Worm (Caenorhabditis elegans) whole organism, L1 larva: ENCODE results near the gene eol-1.

ENCODE experiments used
- C04F5.9 ChIP-seq: sonication (generic microtip); optimal IDR thresholded peaks from 2 replicates; lab custom pipeline; 2016; ENCODE audit warnings: missing genetic modification characterization, missing compliant biosample characterization
- C16A3.4 ChIP-seq: fragments of 150-350 bp; optimal IDR thresholded peaks from 2 replicates; lab custom pipeline; 2014; ENCODE audit warnings: missing biosample characterization, missing genetic modification characterization
- F16B12.6 ChIP-seq: fragments of 150-350 bp; optimal IDR thresholded peaks from 2 replicates; lab custom pipeline; 2014; ENCODE audit warnings: missing biosample characterization, missing genetic modification characterization
- Y116A8C.19 ChIP-seq: sonication (generic microtip); optimal IDR thresholded peaks from 2 replicates; lab custom pipeline; 2016; ENCODE audit warnings: missing compliant biosample characterization, missing genetic modification characterization, borderline replicate concordance
- aha-1 ChIP-seq: fragments of 150-350 bp; optimal IDR thresholded peaks from 2 replicates; lab custom pipeline; 2014; ENCODE audit warnings: missing biosample characterization, missing genetic modification characterization
- alr-1 ChIP-seq: fragments of 200-800 bp; sonication (Bioruptor generic); optimal IDR thresholded peaks from 2 replicates; lab custom pipeline; 2018; ENCODE audit warnings: borderline replicate concordance, mild to moderate bottlenecking, missing genetic modification characterization, missing compliant biosample characterization
- ceh-8 ChIP-seq: fragments of 200-800 bp; sonication (Bioruptor generic); optimal IDR thresholded peaks from 2 replicates; lab custom pipeline; 2018; ENCODE audit warnings: mild to moderate bottlenecking, missing genetic modification characterization, moderate library complexity, missing compliant biosample characterization
- ceh-82 ChIP-seq, 3 experiments: fragments of 150-350 bp in 1 of 3; sonication (generic microtip) in 2 of 3; optimal IDR thresholded peaks; 2 replicates each; lab custom pipeline; 2014 to 2017; ENCODE audit warnings: missing biosample characterization in 3 of 3, missing genetic modification characterization in 3 of 3
- ceh-88 ChIP-seq: fragments of 200-800 bp; sonication (Bioruptor generic); IDR thresholded peaks from 2 replicates; pipeline ENCODE4 v1.3.6; 2022; ENCODE audit warnings: missing genetic modification characterization, missing compliant biosample characterization
- ceh-90 ChIP-seq: sonication (generic microtip); optimal IDR thresholded peaks from 2 replicates; lab custom pipeline; 2016; ENCODE audit warnings: missing genetic modification characterization, missing compliant biosample characterization
- dpl-1 ChIP-seq, 3 experiments: fragments of 150-350 bp in 2 of 3; sonication (generic microtip) in 1 of 3; optimal IDR thresholded peaks; 2 replicates each; lab custom pipeline; 2014 to 2017; ENCODE audit warnings: missing biosample characterization in 3 of 3, missing genetic modification characterization in 3 of 3, missing genetic modification reagents in 3 of 3
- dsc-1 ChIP-seq: sonication (generic microtip); optimal IDR thresholded peaks from 2 replicates; lab custom pipeline; 2016; ENCODE audit warnings: mild to moderate bottlenecking, missing genetic modification characterization, missing compliant biosample characterization
- efl-1 ChIP-seq, 4 experiments: fragments of 150-350 bp; optimal IDR thresholded peaks in 3 of 4; peaks in 1 of 4; 1 replicate in 1 of 4; 2 replicates in 3 of 4; lab custom pipeline; 2014; ENCODE audit warnings: missing biosample characterization in 2 of 4, missing genetic modification characterization in 2 of 4, missing genetic modification reagents in 2 of 4
- egl-13 ChIP-seq: sonication (generic microtip); optimal IDR thresholded peaks from 2 replicates; lab custom pipeline; 2016; ENCODE audit warnings: missing genotype, missing genetic modification reagents, missing genetic modification characterization, missing compliant biosample characterization
- egl-27 ChIP-seq, 2 experiments: fragments of 150-350 bp in 1 of 2; sonication (generic microtip); optimal IDR thresholded peaks; 3 replicates each; lab custom pipeline; 2017 to 2018; ENCODE audit warnings: missing biosample characterization in 2 of 2, missing genetic modification characterization in 2 of 2, missing genetic modification reagents in 2 of 2
- elt-2 ChIP-seq: sonication (generic microtip); optimal IDR thresholded peaks from 2 replicates; lab custom pipeline; 2016; ENCODE audit warnings: missing genetic modification characterization, mild to moderate bottlenecking, inconsistent platforms, missing compliant biosample characterization, missing genetic modification reagents
- elt-3 ChIP-seq, 6 experiments: fragments of 150-350 bp in 1 of 6; sonication (generic microtip); optimal IDR thresholded peaks; 2 replicates each; lab custom pipeline; 2017 to 2018; ENCODE audit warnings: missing biosample characterization in 6 of 6, missing genetic modification characterization in 6 of 6, inconsistent platforms in 1 of 6
- ets-5 ChIP-seq: fragments of 200-800 bp; sonication (Bioruptor generic); IDR thresholded peaks from 2 replicates; pipeline ENCODE4 v1.3.6; 2022; ENCODE audit warnings: missing genetic modification characterization, missing compliant biosample characterization
- fkh-10 ChIP-seq: sonication (generic microtip); optimal IDR thresholded peaks from 2 replicates; lab custom pipeline; 2017; ENCODE audit warnings: missing biosample characterization, missing genetic modification reagents, missing genetic modification characterization
- fkh-4 ChIP-seq: sonication (generic microtip); optimal IDR thresholded peaks from 2 replicates; lab custom pipeline; 2016; ENCODE audit warnings: missing compliant biosample characterization, missing genetic modification characterization, borderline replicate concordance
- fkh-8 ChIP-seq: sonication (generic microtip); optimal IDR thresholded peaks from 2 replicates; lab custom pipeline; 2016; ENCODE audit warnings: mild to moderate bottlenecking, missing genetic modification characterization, missing compliant biosample characterization
- grh-1 ChIP-seq: fragments of 200-800 bp; sonication (Bioruptor generic); IDR thresholded peaks from 2 replicates; pipeline ENCODE4 v1.3.6; 2022; ENCODE audit warnings: missing genetic modification reagents, missing genetic modification characterization, missing compliant biosample characterization
- irx-1 ChIP-seq: sonication (generic microtip); optimal IDR thresholded peaks from 2 replicates; lab custom pipeline; 2016; ENCODE audit warnings: missing genetic modification characterization, missing compliant biosample characterization
- lin-14 ChIP-seq: fragments of 200-800 bp; sonication (Bioruptor generic); optimal IDR thresholded peaks from 2 replicates; lab custom pipeline; 2018; ENCODE audit warnings: mild to moderate bottlenecking, missing genetic modification characterization, moderate library complexity, missing compliant biosample characterization
- lin-15B ChIP-seq: fragments of 150-350 bp; sonication (generic microtip); optimal IDR thresholded peaks from 3 replicates; lab custom pipeline; 2014; ENCODE audit warnings: missing biosample characterization, missing genetic modification characterization
- lsy-2 ChIP-seq, 2 experiments: fragments of 150-350 bp; optimal IDR thresholded peaks; 2 replicates each; lab custom pipeline; 2014; ENCODE audit warnings: missing biosample characterization in 2 of 2, missing genetic modification characterization in 2 of 2
- mdl-1 ChIP-seq, 2 experiments: fragments of 150-350 bp; optimal IDR thresholded peaks; 2 replicates each; lab custom pipeline; 2014 to 2017; ENCODE audit warnings: missing biosample characterization in 2 of 2, missing genetic modification characterization in 2 of 2, inconsistent platforms in 1 of 2
- mep-1 ChIP-seq: fragments of 150-350 bp; optimal IDR thresholded peaks from 2 replicates; lab custom pipeline; 2014; ENCODE audit warnings: missing biosample characterization, missing genetic modification characterization
- nhr-11 ChIP-seq: fragments of 150-350 bp; optimal IDR thresholded peaks from 2 replicates; lab custom pipeline; 2014; ENCODE audit warnings: missing biosample characterization, missing genetic modification characterization
- nhr-19 ChIP-seq: fragments of 200-800 bp; sonication (Bioruptor generic); conservative IDR thresholded peaks from 2 replicates; pipeline ENCODE4 v1.3.6; 2022; ENCODE audit warnings: missing genetic modification characterization, missing compliant biosample characterization
- nhr-20 ChIP-seq: sonication (generic microtip); optimal IDR thresholded peaks from 2 replicates; lab custom pipeline; 2016; ENCODE audit warnings: mild to moderate bottlenecking, missing genetic modification characterization, missing compliant biosample characterization
- nhr-47 ChIP-seq: sonication (generic microtip); optimal IDR thresholded peaks from 2 replicates; lab custom pipeline; 2016; ENCODE audit warnings: mild to moderate bottlenecking, missing genetic modification characterization, moderate library complexity, missing compliant biosample characterization
- nhr-71 ChIP-seq: sonication (generic microtip); optimal IDR thresholded peaks from 2 replicates; lab custom pipeline; 2016; ENCODE audit warnings: mild to moderate bottlenecking, missing genetic modification characterization, moderate library complexity, missing compliant biosample characterization
- nhr-76 ChIP-seq: sonication (generic microtip); optimal IDR thresholded peaks from 2 replicates; lab custom pipeline; 2017; ENCODE audit warnings: missing biosample characterization, missing genetic modification characterization
- nhr-84 ChIP-seq: sonication (generic microtip); optimal IDR thresholded peaks from 2 replicates; lab custom pipeline; 2017; ENCODE audit warnings: missing biosample characterization, missing genetic modification characterization
- nhr-85 ChIP-seq: sonication (generic microtip); peaks from one replicate; lab custom pipeline; 2016; ENCODE audit warnings: missing genetic modification characterization, inconsistent platforms, missing compliant biosample characterization
- nhr-90 ChIP-seq: sonication (generic microtip); optimal IDR thresholded peaks from 2 replicates; lab custom pipeline; 2016; ENCODE audit warnings: mild to moderate bottlenecking, missing genetic modification characterization, missing compliant biosample characterization; ENCODE audit not compliant: poor library complexity
- rnt-1 ChIP-seq: sonication (generic microtip); optimal IDR thresholded peaks from 2 replicates; lab custom pipeline; 2016; ENCODE audit warnings: mild to moderate bottlenecking, missing genetic modification characterization, moderate library complexity, missing compliant biosample characterization
- snu-23 ChIP-seq: sonication (generic microtip); optimal IDR thresholded peaks from 2 replicates; lab custom pipeline; 2016; ENCODE audit warnings: missing genetic modification characterization, missing compliant biosample characterization
- swsn-7 ChIP-seq: sonication (generic microtip); optimal IDR thresholded peaks from 2 replicates; lab custom pipeline; 2016; ENCODE audit warnings: missing genetic modification characterization, missing compliant biosample characterization
- tlp-1 ChIP-seq: fragments of 150-350 bp; optimal IDR thresholded peaks from 2 replicates; lab custom pipeline; 2014; ENCODE audit warnings: missing biosample characterization, missing genetic modification characterization
- unc-130 ChIP-seq: fragments of 150-350 bp; optimal IDR thresholded peaks from 2 replicates; lab custom pipeline; 2017; ENCODE audit warnings: missing biosample characterization, missing genetic modification characterization, inconsistent platforms
- unc-62 ChIP-seq: fragments of 150-350 bp; optimal IDR thresholded peaks from 2 replicates; lab custom pipeline; 2014; ENCODE audit warnings: missing biosample characterization, missing genetic modification reagents, missing genetic modification characterization
- unc-86 ChIP-seq: sonication (generic microtip); optimal IDR thresholded peaks from 2 replicates; lab custom pipeline; 2016; ENCODE audit warnings: missing genetic modification characterization, missing compliant biosample characterization
- unc-98 ChIP-seq: fragments of 200-800 bp; sonication (Bioruptor generic); IDR thresholded peaks from 2 replicates; pipeline ENCODE4 v1.3.6; 2022; ENCODE audit warnings: missing genetic modification characterization, missing compliant biosample characterization
- ztf-4 ChIP-seq: fragments of 150-350 bp; optimal IDR thresholded peaks from 2 replicates; lab custom pipeline; 2014; ENCODE audit warnings: missing biosample characterization, missing genetic modification characterization

Gene eol-1

ce11 chrV:14005812-14006211, 25.1 kb upstream of the eol-1 start, which contains the start of gene ric-7:
TSS of gene ric-7 (minus strand) at chrV:14005912.
- TF ChIP-seq lin-14 = no peak
- TF ChIP-seq nhr-19 = no peak
- TF ChIP-seq nhr-90 (tag; lab: Kevin White, UChicago) = no peak
- no peak for TF ChIP-seq ets-5 (GFP tag; lab: Robert Waterston, UW)
- TF ChIP-seq mdl-1 (tag; optimal IDR thresholded peaks at IDR 0.05; lab: Kevin White, UChicago) = no peak
- TF ChIP-seq nhr-11 (tag; lab: Kevin White, UChicago) = no peak
- TF ChIP-seq grh-1 (GFP tag; lab: Robert Waterston, UW) = no peak
- TF ChIP-seq tlp-1 (tag; lab: Kevin White, UChicago) = no peak
- no peak for TF ChIP-seq fkh-10 (GFP tag; lab: Kevin White, UChicago)
- TF ChIP-seq elt-2 (tag; lab: Kevin White, UChicago) = no peak
- TF ChIP-seq dpl-1 (GFP tag; optimal IDR thresholded peaks at IDR 0.05; lab: Kevin White, UChicago) = no peak
- TF ChIP-seq swsn-7 = no peak
- no peak for TF ChIP-seq unc-98 (GFP tag; lab: Robert Waterston, UW)
- no peak for TF ChIP-seq lin-15B
- no peak for TF ChIP-seq egl-13
- no peak for TF ChIP-seq unc-62 (GFP tag; lab: Kevin White, UChicago)
- TF ChIP-seq F16B12.6 (tag; lab: Kevin White, UChicago) = no peak
- TF ChIP-seq ceh-82 (tag; optimal IDR thresholded peaks at IDR 0.05; lab: Kevin White, UChicago) = no peak
- no peak for TF ChIP-seq egl-27 (tag; optimal IDR thresholded peaks at IDR 0.05; lab: Kevin White, UChicago)
- TF ChIP-seq efl-1 (optimal IDR thresholded peaks at IDR 0.05; lab: Kevin White, UChicago) = no peak
- no peak for TF ChIP-seq efl-1 (GFP tag; optimal IDR thresholded peaks at IDR 0.05 in 1 of 2; lab: Kevin White, UChicago)

- TF ChIP-seq lin-14 (peak; percentile 36), nhr-47 (tag; lab: Kevin White, UChicago) (peak; percentile 13), fkh-8 (tag; lab: Kevin White, UChicago) (peak; percentile 33), rnt-1 (tag; lab: Kevin White, UChicago) (peak; percentile 4), fkh-10 (GFP tag; lab: Kevin White, UChicago) (peak; percentile 29), C16A3.4 (tag; lab: Kevin White, UChicago) (no peak), dsc-1 (tag; lab: Kevin White, UChicago) (peak; percentile 64), nhr-71 (peak; percentile 29), fkh-4 (tag; lab: Kevin White, UChicago) (peak; percentile 9), ceh-90 (no peak), ceh-88 (GFP tag; lab: Robert Waterston, UW) (no peak), Y116A8C.19 (tag; lab: Kevin White, UChicago) (no peak), C04F5.9 (tag; lab: Kevin White, UChicago) (no peak)
- TF ChIP-seq, all 84 proteins: peak for 8
These were observed 23.6 kb upstream of the eol-1 start for ce11 chrV:14004342-14004741.

- no peak for TF ChIP-seq nhr-85 (tag; lab: Kevin White, UChicago)
- TF ChIP-seq lin-14 = peak; percentile 70
- no peak for TF ChIP-seq nhr-71
- peak in 1 of 3 experiments; percentile 26 for TF ChIP-seq ceh-82 (tag; optimal IDR thresholded peaks at IDR 0.05; lab: Kevin White, UChicago)
- no peak for TF ChIP-seq elt-3 (tag; optimal IDR thresholded peaks at IDR 0.05; lab: Kevin White, UChicago)
- TF ChIP-seq ztf-4 = no peak
- TF ChIP-seq snu-23 (GFP tag; lab: Kevin White, UChicago) = peak; percentile 1
- no peak for TF ChIP-seq unc-98 (GFP tag; lab: Robert Waterston, UW)
- TF ChIP-seq aha-1 = no peak
- TF ChIP-seq dsc-1 (tag; lab: Kevin White, UChicago) = peak; percentile 39
- TF ChIP-seq unc-130 = peak; percentile 4
- no peak for TF ChIP-seq nhr-20 (tag; lab: Kevin White, UChicago)
- TF ChIP-seq fkh-8 (tag; lab: Kevin White, UChicago) = no peak
- no peak for TF ChIP-seq ceh-8 (GFP tag; lab: Kevin White, UChicago)
- TF ChIP-seq mep-1 (tag; lab: Kevin White, UChicago) = peak; percentile 14
- no peak for TF ChIP-seq egl-27 (tag; optimal IDR thresholded peaks at IDR 0.05; lab: Kevin White, UChicago)
- TF ChIP-seq nhr-19 = peak; percentile 22
- no peak for TF ChIP-seq ceh-88 (GFP tag; lab: Robert Waterston, UW)
- TF ChIP-seq alr-1 (tag; lab: Kevin White, UChicago) = no peak
- peak; percentile 45 for TF ChIP-seq fkh-10 (GFP tag; lab: Kevin White, UChicago)
- TF ChIP-seq rnt-1 (tag; lab: Kevin White, UChicago) = peak; percentile 39
- no peak for TF ChIP-seq nhr-76 (tag; lab: Kevin White, UChicago)
- TF ChIP-seq unc-86 = no peak
- TF ChIP-seq nhr-84 = no peak
- TF ChIP-seq irx-1 (tag; lab: Kevin White, UChicago) = no peak
- TF ChIP-seq elt-2 (tag; lab: Kevin White, UChicago) = no peak
- no peak for TF ChIP-seq C04F5.9 (tag; lab: Kevin White, UChicago)
- peak; percentile 2 for TF ChIP-seq C16A3.4 (tag; lab: Kevin White, UChicago)
- peak in 1 of 2 experiments; percentile 36 for TF ChIP-seq lsy-2 (tag; optimal IDR thresholded peaks at IDR 0.05; lab: Kevin White, UChicago)
These were observed 23.0 kb upstream of the eol-1 start for ce11 chrV:14003587-14004156.
